Worm (Caenorhabditis elegans) whole organism, L3 larva: ENCODE results near the gene phf-33.

ENCODE experiments used
- R02D3.7 ChIP-seq: fragments of 150-350 bp; optimal IDR thresholded peaks from 2 replicates; lab custom pipeline; 2014; ENCODE audit warnings: missing biosample characterization, missing genetic modification characterization
- ZK546.5 ChIP-seq: sonication (generic microtip); optimal IDR thresholded peaks from 2 replicates; lab custom pipeline; 2017; ENCODE audit warnings: missing biosample characterization, missing genetic modification characterization
- aly-2 ChIP-seq: fragments of 150-350 bp; optimal IDR thresholded peaks from 2 replicates; lab custom pipeline; 2014; ENCODE audit warnings: missing biosample characterization, missing genetic modification characterization
- ceh-16 ChIP-seq: sonication (generic microtip); optimal IDR thresholded peaks from 2 replicates; lab custom pipeline; 2017; ENCODE audit warnings: missing biosample characterization, missing genetic modification characterization
- ceh-28 ChIP-seq: fragments of 150-350 bp; optimal IDR thresholded peaks from 2 replicates; lab custom pipeline; 2014; ENCODE audit warnings: missing biosample characterization, missing genetic modification reagents, missing genetic modification characterization
- ceh-9 ChIP-seq: sonication (generic microtip); optimal IDR thresholded peaks from 2 replicates; lab custom pipeline; 2018; ENCODE audit warnings: missing biosample characterization, missing genetic modification characterization
- daf-12 ChIP-seq: fragments of 150-350 bp; optimal IDR thresholded peaks from 2 replicates; lab custom pipeline; 2014; ENCODE audit warnings: missing biosample characterization, missing genetic modification reagents, missing genetic modification characterization
- egl-5 ChIP-seq: fragments of 150-350 bp; optimal IDR thresholded peaks from 2 replicates; lab custom pipeline; 2017; ENCODE audit warnings: missing biosample characterization, missing genetic modification reagents, missing genetic modification characterization, inconsistent platforms
- elt-1 ChIP-seq: fragments of 150-350 bp; optimal IDR thresholded peaks from 2 replicates; lab custom pipeline; 2014; ENCODE audit warnings: missing biosample characterization, missing genetic modification characterization
- elt-3 ChIP-seq, 3 experiments: fragments of 150-350 bp in 1 of 3; sonication (generic microtip) in 2 of 3; optimal IDR thresholded peaks; 2 replicates in 2 of 3; 4 replicates in 1 of 3; lab custom pipeline; 2014 to 2017; ENCODE audit warnings: missing biosample characterization in 3 of 3, missing genetic modification characterization in 3 of 3
- eor-1 ChIP-seq, 2 experiments: fragments of 150-350 bp; optimal IDR thresholded peaks; 2 replicates each; lab custom pipeline; 2014 to 2018; ENCODE audit warnings: missing biosample characterization in 2 of 2, missing genetic modification characterization in 2 of 2
- fkh-10 ChIP-seq: sonication (generic microtip); optimal IDR thresholded peaks from 2 replicates; lab custom pipeline; 2017; ENCODE audit warnings: missing biosample characterization, missing genetic modification reagents, missing genetic modification characterization
- fkh-2 ChIP-seq: fragments of 150-350 bp; optimal IDR thresholded peaks from 2 replicates; lab custom pipeline; 2014; ENCODE audit warnings: missing biosample characterization, missing genetic modification reagents, missing genetic modification characterization
- fos-1 ChIP-seq: fragments of 150-350 bp; optimal IDR thresholded peaks from 2 replicates; lab custom pipeline; 2014; ENCODE audit warnings: missing biosample characterization, missing genetic modification characterization
- hmg-11 ChIP-seq: sonication (generic microtip); optimal IDR thresholded peaks from 2 replicates; lab custom pipeline; 2016; ENCODE audit warnings: missing genetic modification characterization, missing compliant biosample characterization
- jun-1 ChIP-seq: fragments of 150-350 bp; optimal IDR thresholded peaks from 2 replicates; lab custom pipeline; 2014; ENCODE audit warnings: missing biosample characterization, missing genetic modification reagents, missing genetic modification characterization
- lin-39 ChIP-seq: fragments of 150-350 bp; optimal IDR thresholded peaks from 2 replicates; lab custom pipeline; 2018; ENCODE audit warnings: missing biosample characterization, missing genetic modification reagents, missing genetic modification characterization
- lsy-12 ChIP-seq: sonication (generic microtip); optimal IDR thresholded peaks from 2 replicates; lab custom pipeline; 2016; ENCODE audit warnings: mild to moderate bottlenecking, missing genetic modification characterization, missing compliant biosample characterization
- mdl-1 ChIP-seq: fragments of 150-350 bp; optimal IDR thresholded peaks from 2 replicates; lab custom pipeline; 2014; ENCODE audit warnings: missing biosample characterization, missing genetic modification characterization
- mml-1 ChIP-seq: fragments of 150-350 bp; sonication (generic microtip); optimal IDR thresholded peaks from 3 replicates; lab custom pipeline; 2014; ENCODE audit warnings: missing biosample characterization, missing genetic modification characterization
- nfya-1 ChIP-seq: sonication (generic microtip); optimal IDR thresholded peaks from 2 replicates; lab custom pipeline; 2017; ENCODE audit warnings: missing genetic modification characterization, mild to moderate bottlenecking, missing compliant biosample characterization, antibody characterized with exemption, moderate library complexity; ENCODE audit not compliant: insufficient read depth
- nhr-11 ChIP-seq: fragments of 150-350 bp; optimal IDR thresholded peaks from 2 replicates; lab custom pipeline; 2014; ENCODE audit warnings: missing biosample characterization, missing genetic modification characterization
- nhr-12 ChIP-seq: fragments of 150-350 bp; optimal IDR thresholded peaks from 2 replicates; lab custom pipeline; 2014; ENCODE audit warnings: missing biosample characterization, missing genetic modification characterization
- nhr-237 ChIP-seq: fragments of 150-350 bp; optimal IDR thresholded peaks from 2 replicates; lab custom pipeline; 2014; ENCODE audit warnings: missing biosample characterization, missing genetic modification characterization
- nhr-28 ChIP-seq: fragments of 150-350 bp; optimal IDR thresholded peaks from 2 replicates; lab custom pipeline; 2014; ENCODE audit warnings: missing biosample characterization, missing genetic modification characterization
- nhr-43 ChIP-seq: sonication (generic microtip); optimal IDR thresholded peaks from 2 replicates; lab custom pipeline; 2016; ENCODE audit warnings: mild to moderate bottlenecking, missing genetic modification characterization, missing compliant biosample characterization; ENCODE audit not compliant: poor library complexity, severe bottlenecking
- nhr-76 ChIP-seq: fragments of 150-350 bp; sonication (generic microtip); optimal IDR thresholded peaks from 5 replicates; lab custom pipeline; 2014; ENCODE audit warnings: missing biosample characterization, missing genetic modification characterization
- nhr-77 ChIP-seq: fragments of 150-350 bp; optimal IDR thresholded peaks from 2 replicates; lab custom pipeline; 2014; ENCODE audit warnings: missing biosample characterization, missing genetic modification characterization
- pha-4 ChIP-seq: fragments of 150-350 bp; optimal IDR thresholded peaks from 2 replicates; lab custom pipeline; 2014; ENCODE audit warnings: missing biosample characterization, missing genetic modification reagents, missing genetic modification characterization
- pqm-1 ChIP-seq: fragments of 150-350 bp; optimal IDR thresholded peaks from 2 replicates; lab custom pipeline; 2017; ENCODE audit warnings: missing biosample characterization, missing genetic modification characterization, inconsistent platforms
- sea-2 ChIP-seq: fragments of 150-350 bp; sonication (generic microtip); optimal IDR thresholded peaks from 4 replicates; lab custom pipeline; 2014; ENCODE audit warnings: missing biosample characterization, missing genetic modification reagents, missing genetic modification characterization
- skn-1 ChIP-seq: fragments of 150-350 bp; optimal IDR thresholded peaks from 2 replicates; lab custom pipeline; 2014; ENCODE audit warnings: missing biosample characterization, missing genetic modification characterization
- tbx-2 ChIP-seq: sonication (generic microtip); optimal IDR thresholded peaks from 2 replicates; lab custom pipeline; 2016; ENCODE audit warnings: mild to moderate bottlenecking, missing genetic modification characterization, missing compliant biosample characterization
- zag-1 ChIP-seq: fragments of 150-350 bp; optimal IDR thresholded peaks from 2 replicates; lab custom pipeline; 2014; ENCODE audit warnings: missing biosample characterization, missing genetic modification characterization
- ztf-11 ChIP-seq: fragments of 150-350 bp; optimal IDR thresholded peaks from 2 replicates; lab custom pipeline; 2014; ENCODE audit warnings: missing biosample characterization, missing genetic modification characterization

phf-33 gene

ce11 chrX:13306869-13307446, 28.2 kb upstream of the phf-33 start (continued):
- TF ChIP-seq mdl-1 (tag; lab: Kevin White, UChicago), result no peak
- TF ChIP-seq sea-2 (GFP tag; lab: Kevin White, UChicago), result no peak
- TF ChIP-seq nhr-43, result peak; percentile 85

ce11 chrX:13305779-13306178, 27.0 kb upstream of the phf-33 start, which contains the start of gene srd-43:
Gene srd-43, minus strand, starts transcription at chrX:13305844.
- TF ChIP-seq nhr-12 (tag; lab: Kevin White, UChicago) (no peak), mdl-1 (tag; lab: Kevin White, UChicago) (no peak), elt-1 (tag; lab: Kevin White, UChicago) (no peak)

ce11 chrX:13303357-13303756, 24.6 kb upstream of the phf-33 start, which contains the start of gene srd-42:
Gene srd-42, minus strand, starts transcription at chrX:13303457.
- TF ChIP-seq ceh-28 (tag; lab: Kevin White, UChicago) (no peak), nhr-77 (no peak), nfya-1 (tag; lab: Kevin White, UChicago) (no peak), daf-12 (tag; lab: Kevin White, UChicago) (no peak), elt-3 (tag; optimal IDR thresholded peaks at IDR 0.05; lab: Kevin White, UChicago) (no peak), nhr-28 (no peak), eor-1 (tag; optimal IDR thresholded peaks at IDR 0.05; lab: Kevin White, UChicago) (no peak), ceh-9 (tag; lab: Kevin White, UChicago) (no peak), pha-4 (tag; lab: Kevin White, UChicago) (no peak), pqm-1 (tag; lab: Kevin White, UChicago) (no peak), ceh-16 (tag; lab: Kevin White, UChicago) (no peak), mdl-1 (tag; lab: Kevin White, UChicago) (no peak), fkh-2 (no peak), nhr-12 (tag; lab: Kevin White, UChicago) (no peak), fos-1 (tag; lab: Kevin White, UChicago) (no peak), egl-5 (tag; lab: Kevin White, UChicago) (no peak), zag-1 (tag; lab: Kevin White, UChicago) (no peak)

- TF ChIP-seq lin-39 (tag; lab: Kevin White, UChicago) (no peak), ceh-9 (tag; lab: Kevin White, UChicago) (no peak), ceh-16 (tag; lab: Kevin White, UChicago) (no peak), egl-5 (tag; lab: Kevin White, UChicago) (no peak), nfya-1 (tag; lab: Kevin White, UChicago) (no peak), nhr-237 (tag; lab: Kevin White, UChicago) (no peak), fos-1 (tag; lab: Kevin White, UChicago) (no peak), nhr-12 (tag; lab: Kevin White, UChicago) (no peak), hmg-11 (tag; lab: Kevin White, UChicago) (no peak), nhr-77 (no peak), pqm-1 (tag; lab: Kevin White, UChicago) (no peak), aly-2 (tag; lab: Kevin White, UChicago) (no peak), pha-4 (tag; lab: Kevin White, UChicago) (no peak), R02D3.7 (tag; lab: Kevin White, UChicago) (no peak), nhr-43 (no peak), nhr-28 (no peak), fkh-2 (no peak), ZK546.5 (tag; lab: Kevin White, UChicago) (no peak)
These were observed 21.7 kb upstream of the phf-33 start, which contains the start of gene srd-39 for ce11 chrX:13300503-13300902. Gene srd-39, minus strand, starts transcription at chrX:13300603.

ce11 chrX:13294669-13295068, 15.9 kb upstream of the phf-33 start, which contains the start of gene srd-36:
Gene srd-36, minus strand, starts transcription at chrX:13294769.
- TF ChIP-seq ztf-11 (tag; lab: Kevin White, UChicago) (no peak), sea-2 (GFP tag; lab: Kevin White, UChicago) (no peak), zag-1 (tag; lab: Kevin White, UChicago) (no peak), tbx-2 (tag; lab: Kevin White, UChicago) (no peak), ceh-9 (tag; lab: Kevin White, UChicago) (no peak), skn-1 (no peak), mml-1 (tag; lab: Kevin White, UChicago) (no peak), lsy-12 (tag; lab: Kevin White, UChicago) (no peak), jun-1 (no peak), fkh-10 (GFP tag; lab: Kevin White, UChicago) (no peak), nhr-11 (tag; lab: Kevin White, UChicago) (no peak), ceh-28 (tag; lab: Kevin White, UChicago) (no peak), R02D3.7 (tag; lab: Kevin White, UChicago) (no peak), elt-1 (tag; lab: Kevin White, UChicago) (no peak), nhr-76 (tag; lab: Kevin White, UChicago) (no peak), ceh-16 (tag; lab: Kevin White, UChicago) (no peak), hmg-11 (tag; lab: Kevin White, UChicago) (no peak)
